Fruit fly (Drosophila melanogaster) whole organism, embryonic: ENCODE data around the gene CG17202.
A peak's percentile ranks its signal among the peaks of the same experiment; 100 is the strongest.

ENCODE experiments used
- Blimp-1 ChIP-seq: fragments of 200-800 bp; sonication (Bioruptor generic); optimal IDR thresholded peaks from 3 replicates; lab custom pipeline; 2018; ENCODE audit warnings: missing biosample characterization, missing genetic modification characterization, mild to moderate bottlenecking, moderate library complexity, missing genetic modification reagents
- CG10274 ChIP-seq: fragments of 200-800 bp; sonication (Bioruptor generic); optimal IDR thresholded peaks from 3 replicates; lab custom pipeline; 2017; ENCODE audit warnings: missing biosample characterization, mild to moderate bottlenecking, missing genetic modification characterization
- CG12219 ChIP-seq: fragments of 200-800 bp; sonication (Bioruptor generic); optimal IDR thresholded peaks from 3 replicates; lab custom pipeline; 2018; ENCODE audit warnings: missing biosample characterization, mild to moderate bottlenecking, missing genetic modification characterization
- CG13775 ChIP-seq: fragments of 200-800 bp; sonication (Bioruptor generic); optimal IDR thresholded peaks from 3 replicates; lab custom pipeline; 2017; ENCODE audit warnings: missing biosample characterization, mild to moderate bottlenecking, missing genetic modification characterization
- CG14860 ChIP-seq: fragments of 200-800 bp; sonication (Bioruptor generic); IDR thresholded peaks from 3 replicates; pipeline ENCODE4 v1.3.6; 2022; ENCODE audit warnings: missing biosample characterization, missing genetic modification characterization; ENCODE audit not compliant: partially characterized antibody
- CG1602 ChIP-seq: fragments of 200-800 bp; sonication (Bioruptor generic); optimal IDR thresholded peaks from 3 replicates; lab custom pipeline; 2016; ENCODE audit warnings: missing biosample characterization, missing genetic modification characterization
- CG17912 ChIP-seq: fragments of 200-800 bp; sonication (Bioruptor generic); optimal IDR thresholded peaks from 2 replicates; lab custom pipeline; 2018; ENCODE audit warnings: missing biosample characterization, mild to moderate bottlenecking, missing genetic modification characterization
- CG2116 ChIP-seq: fragments of 200-800 bp; sonication (Bioruptor generic); optimal IDR thresholded peaks from 3 replicates; lab custom pipeline; 2018; ENCODE audit warnings: missing biosample characterization, mild to moderate bottlenecking, missing genetic modification characterization
- CG2129 ChIP-seq: fragments of 200-800 bp; sonication (Bioruptor generic); IDR thresholded peaks from 2 replicates; pipeline ENCODE4 v1.3.6; 2022; ENCODE audit warnings: missing biosample characterization, missing genetic modification characterization; ENCODE audit not compliant: partially characterized antibody
- CG3163 ChIP-seq: fragments of 200-800 bp; sonication (Bioruptor generic); optimal IDR thresholded peaks from 3 replicates; lab custom pipeline; 2016; ENCODE audit warnings: missing biosample characterization, missing genetic modification characterization
- CG3281 ChIP-seq: fragments of 200-800 bp; sonication (Bioruptor generic); optimal IDR thresholded peaks from 3 replicates; lab custom pipeline; 2017; ENCODE audit warnings: missing biosample characterization, mild to moderate bottlenecking, missing genetic modification characterization
- CG34422 ChIP-seq: fragments of 200-800 bp; sonication (Bioruptor generic); IDR thresholded peaks from 3 replicates; pipeline ENCODE4 v1.3.6; 2022; ENCODE audit warnings: missing biosample characterization, missing genetic modification characterization
- CG4360 ChIP-seq: fragments of 200-800 bp; sonication (Bioruptor generic); IDR thresholded peaks from 2 replicates; pipeline ENCODE4 v1.3.6; 2022; ENCODE audit warnings: missing biosample characterization, missing genetic modification characterization
- CG7271 ChIP-seq: fragments of 200-800 bp; sonication (Bioruptor generic); optimal IDR thresholded peaks from 2 replicates; lab custom pipeline; 2018; ENCODE audit warnings: missing biosample characterization, mild to moderate bottlenecking, missing genetic modification characterization, moderate library complexity
- CG7357 ChIP-seq: fragments of 200-800 bp; sonication (Bioruptor generic); IDR thresholded peaks from 3 replicates; pipeline ENCODE4 v1.3.6; 2022; ENCODE audit warnings: missing biosample characterization, missing genetic modification characterization
- CG7556 ChIP-seq: fragments of 200-800 bp; sonication (Bioruptor generic); optimal IDR thresholded peaks from 2 replicates; lab custom pipeline; 2017; ENCODE audit warnings: missing biosample characterization, mild to moderate bottlenecking, missing genetic modification characterization
- CG7745 ChIP-seq: fragments of 200-800 bp; sonication (Bioruptor generic); optimal IDR thresholded peaks from 2 replicates; lab custom pipeline; 2018; ENCODE audit warnings: missing biosample characterization, mild to moderate bottlenecking, missing genetic modification characterization, moderate library complexity
- CG7928 ChIP-seq: fragments of 200-800 bp; sonication (Bioruptor generic); optimal IDR thresholded peaks from 2 replicates; lab custom pipeline; 2017; ENCODE audit warnings: missing biosample characterization, mild to moderate bottlenecking, missing genetic modification characterization
- CG8290 ChIP-seq, 3 experiments: fragments of 200-800 bp; sonication (Bioruptor generic); optimal IDR thresholded peaks; 2 replicates each; lab custom pipeline; 2016 to 2019; ENCODE audit warnings: missing biosample characterization in 3 of 3, missing genetic modification characterization in 3 of 3, mild to moderate bottlenecking in 2 of 3, moderate library complexity in 1 of 3
- CG9215 ChIP-seq: fragments of 200-800 bp; sonication (Bioruptor generic); IDR thresholded peaks from 2 replicates; pipeline ENCODE4 v1.3.6; 2022; ENCODE audit warnings: missing biosample characterization, missing genetic modification characterization
- Deaf1 ChIP-seq: fragments of 200-800 bp; optimal IDR thresholded peaks from 3 replicates; lab custom pipeline; 2019; ENCODE audit warnings: missing biosample characterization, mild to moderate bottlenecking, missing genetic modification characterization, moderate library complexity
- ERR ChIP-seq: fragments of 200-800 bp; sonication (Bioruptor generic); optimal IDR thresholded peaks from 2 replicates; lab custom pipeline; 2016; ENCODE audit warnings: missing biosample characterization, missing genetic modification characterization
- HHEX ChIP-seq: fragments of 200-800 bp; sonication (Bioruptor generic); optimal IDR thresholded peaks from 3 replicates; lab custom pipeline; 2017; ENCODE audit warnings: missing biosample characterization, mild to moderate bottlenecking, missing genetic modification characterization, missing genetic modification reagents
- Lim3 ChIP-seq: fragments of 200-800 bp; sonication (Bioruptor generic); IDR thresholded peaks from 2 replicates; pipeline ENCODE4 v1.3.6; 2022; ENCODE audit warnings: missing biosample characterization, missing genetic modification characterization
- Mes4 ChIP-seq: fragments of 200-800 bp; sonication (Bioruptor generic); optimal IDR thresholded peaks from 2 replicates; lab custom pipeline; 2016; ENCODE audit warnings: missing biosample characterization, missing genetic modification characterization
- NC2α ChIP-seq: fragments of 200-800 bp; sonication (Bioruptor generic); optimal IDR thresholded peaks from 2 replicates; lab custom pipeline; 2016; ENCODE audit warnings: missing biosample characterization, missing genetic modification characterization
- Opbp ChIP-seq: fragments of 200-800 bp; sonication (Bioruptor generic); IDR thresholded peaks from 3 replicates; pipeline ENCODE4 v1.3.6; 2022; ENCODE audit warnings: missing biosample characterization, missing genetic modification characterization; ENCODE audit not compliant: partially characterized antibody
- Sox102F ChIP-seq: fragments of 200-800 bp; sonication (Bioruptor generic); optimal IDR thresholded peaks from 2 replicates; lab custom pipeline; 2018; ENCODE audit warnings: missing biosample characterization, mild to moderate bottlenecking, missing genetic modification characterization, moderate library complexity
- YL-1 ChIP-seq: fragments of 200-800 bp; sonication (Bioruptor generic); optimal IDR thresholded peaks from 3 replicates; lab custom pipeline; 2017; ENCODE audit warnings: missing biosample characterization, mild to moderate bottlenecking, missing genetic modification characterization
- ara ChIP-seq: fragments of 200-800 bp; sonication (Bioruptor generic); IDR thresholded peaks from 2 replicates; pipeline ENCODE4 v1.3.6; 2022; ENCODE audit warnings: missing biosample characterization, missing genetic modification characterization
- ash1 ChIP-seq: fragments of 200-800 bp; sonication (Bioruptor generic); optimal IDR thresholded peaks from 2 replicates; lab custom pipeline; 2018; ENCODE audit warnings: missing biosample characterization, mild to moderate bottlenecking, missing genetic modification characterization
- bigmax ChIP-seq: fragments of 200-800 bp; sonication (Bioruptor generic); optimal IDR thresholded peaks from 2 replicates; lab custom pipeline; 2018; ENCODE audit warnings: missing biosample characterization, mild to moderate bottlenecking, missing genetic modification characterization
- dimm ChIP-seq: fragments of 200-800 bp; sonication (Bioruptor generic); IDR thresholded peaks from 2 replicates; pipeline ENCODE4 v1.3.6; 2022; ENCODE audit warnings: missing biosample characterization, missing genetic modification characterization
- dmrt99B ChIP-seq: fragments of 200-800 bp; sonication (Bioruptor generic); optimal IDR thresholded peaks from 2 replicates; lab custom pipeline; 2018; ENCODE audit warnings: missing biosample characterization, mild to moderate bottlenecking, missing genetic modification characterization, moderate library complexity
- eyg ChIP-seq: fragments of 200-800 bp; sonication (Bioruptor generic); optimal IDR thresholded peaks from 3 replicates; lab custom pipeline; 2016; ENCODE audit warnings: missing biosample characterization, missing genetic modification characterization
- fru ChIP-seq: fragments of >200 bp; optimal IDR thresholded peaks from 2 replicates; lab custom pipeline; 2017
- hb ChIP-seq: fragments of 200-800 bp; sonication (Bioruptor generic); IDR thresholded peaks from 3 replicates; pipeline ENCODE4 v1.3.6; 2022; ENCODE audit warnings: missing biosample characterization, missing genetic modification characterization; ENCODE audit not compliant: partially characterized antibody
- kni ChIP-seq: fragments of 200-800 bp; sonication (Bioruptor generic); optimal IDR thresholded peaks from 3 replicates; lab custom pipeline; 2017; ENCODE audit warnings: mild to moderate bottlenecking, missing biosample characterization, missing genetic modification reagents, missing genetic modification characterization
- org-1 ChIP-seq: fragments of 200-800 bp; sonication (Bioruptor generic); optimal IDR thresholded peaks from 2 replicates; lab custom pipeline; 2017; ENCODE audit warnings: missing biosample characterization, missing genetic modification characterization
- peb ChIP-seq: fragments of 200-800 bp; sonication (Bioruptor generic); IDR thresholded peaks from 2 replicates; pipeline ENCODE4 v1.3.6; 2022; ENCODE audit warnings: missing biosample characterization, missing genetic modification characterization
- pzg ChIP-seq: fragments of 200-800 bp; sonication (Bioruptor generic); optimal IDR thresholded peaks from 3 replicates; lab custom pipeline; 2018; ENCODE audit warnings: missing biosample characterization, mild to moderate bottlenecking, missing genetic modification characterization, moderate library complexity
- sc ChIP-seq, 3 experiments: fragments of >200 bp in 2 of 3; fragments of 200-800 bp in 1 of 3; sonication (Bioruptor generic) in 1 of 3; optimal IDR thresholded peaks; 2 replicates in 2 of 3; 3 replicates in 1 of 3; lab custom pipeline; 2017; ENCODE audit warnings: mild to moderate bottlenecking in 1 of 3, missing biosample characterization in 1 of 3, missing genetic modification characterization in 1 of 3, missing genetic modification reagents in 1 of 3
- schlank ChIP-seq: fragments of 200-800 bp; sonication (Bioruptor generic); optimal IDR thresholded peaks from 2 replicates; lab custom pipeline; 2018; ENCODE audit warnings: missing biosample characterization, mild to moderate bottlenecking, missing genetic modification characterization
- shn ChIP-seq: fragments of 200-800 bp; sonication (Bioruptor generic); optimal IDR thresholded peaks from 3 replicates; lab custom pipeline; 2016; ENCODE audit warnings: missing biosample characterization, missing genetic modification characterization
- slp2 ChIP-seq: fragments of 200-800 bp; sonication (Bioruptor generic); optimal IDR thresholded peaks from 2 replicates; lab custom pipeline; 2016; ENCODE audit warnings: missing biosample characterization, missing genetic modification characterization
- tgo ChIP-seq: fragments of 200-800 bp; sonication (Bioruptor generic); IDR thresholded peaks from 3 replicates; pipeline ENCODE4 v1.3.6; 2022; ENCODE audit warnings: missing biosample characterization, missing genetic modification characterization
- tna ChIP-seq: fragments of 200-800 bp; sonication (Bioruptor generic); IDR thresholded peaks from 2 replicates; pipeline ENCODE4 v1.3.6; 2022; ENCODE audit warnings: missing biosample characterization, missing genetic modification characterization; ENCODE audit not compliant: partially characterized antibody
- wek ChIP-seq: fragments of 200-800 bp; sonication (Bioruptor generic); optimal IDR thresholded peaks from 3 replicates; lab custom pipeline; 2018; ENCODE audit warnings: missing biosample characterization, mild to moderate bottlenecking, missing genetic modification characterization, moderate library complexity
- zen ChIP-seq: fragments of 200-800 bp; sonication (Bioruptor generic); optimal IDR thresholded peaks from 3 replicates; lab custom pipeline; 2018; ENCODE audit warnings: missing biosample characterization, mild to moderate bottlenecking, missing genetic modification characterization, moderate library complexity

The CG17202 gene

dm6 chr3R:12402935-12403334 is 19.6 kb upstream of the CG17202 start (continued):
- TF ChIP-seq peb (GFP tag; lab: Robert Waterston, UW) (peak; percentile 92), CG12219 (GFP tag; lab: Kevin White, UChicago) (peak; percentile 98), eyg (peak; percentile 91), dimm (peak; percentile 86), kni (GFP tag; lab: Kevin White, UChicago) (peak; percentile 99), Opbp (GFP tag; lab: Robert Waterston, UW) (no peak), slp2 (GFP tag; lab: Kevin White, UChicago) (peak; percentile 93), sc (optimal IDR thresholded peaks at IDR 0.05; lab: Kevin White, UChicago) (no peak), sc (GFP tag; optimal IDR thresholded peaks at IDR 0.05; lab: Kevin White, UChicago) (peak; percentile 94), HHEX (peak; percentile 98), fru (no peak), schlank (tag; lab: Kevin White, UChicago) (peak; percentile 94), pzg (peak; percentile 46), Blimp-1 (GFP tag; lab: Kevin White, UChicago) (peak; percentile 97), CG4360 (GFP tag; lab: Robert Waterston, UW) (peak; percentile 82), CG2129 (GFP tag; lab: Robert Waterston, UW) (no peak), CG7556 (GFP tag; lab: Kevin White, UChicago) (peak; percentile 95), NC2α (GFP tag; lab: Kevin White, UChicago) (peak; percentile 91), CG3281 (GFP tag; lab: Kevin White, UChicago) (peak; percentile 97), CG3163 (GFP tag; lab: Kevin White, UChicago) (peak; percentile 75), zen (tag; lab: Kevin White, UChicago) (peak; percentile 100), ara (peak; percentile 99), dmrt99B (peak; percentile 100), CG10274 (GFP tag; lab: Kevin White, UChicago) (peak; percentile 95), tna (no peak), wek (GFP tag; lab: Kevin White, UChicago) (peak; percentile 92), bigmax (peak; percentile 74), CG13775 (peak; percentile 96), CG7745 (peak; percentile 92), Sox102F (GFP tag; lab: Kevin White, UChicago) (peak; percentile 98), CG7271 (tag; lab: Kevin White, UChicago) (peak; percentile 98), CG17912 (peak; percentile 98), CG2116 (GFP tag; lab: Kevin White, UChicago) (peak; percentile 91), ash1 (GFP tag; lab: Kevin White, UChicago) (peak; percentile 85), ERR (GFP tag; lab: Kevin White, UChicago) (peak; percentile 92), org-1 (GFP tag; lab: Kevin White, UChicago) (peak; percentile 90), Lim3 (peak; percentile 88), YL-1 (peak; percentile 91), CG1602 (GFP tag; lab: Kevin White, UChicago) (peak; percentile 96), Deaf1 (tag; lab: Kevin White, UChicago) (peak; percentile 91), CG14860 (GFP tag; lab: Robert Waterston, UW) (no peak), Mes4 (peak; percentile 93), CG8290 (GFP tag; optimal IDR thresholded peaks at IDR 0.05; lab: Kevin White, UChicago) (peak; percentile 96), CG8290 (tag; optimal IDR thresholded peaks at IDR 0.05; lab: Kevin White, UChicago) (peak; percentile 95 to 97), shn (GFP tag; lab: Kevin White, UChicago) (peak; percentile 75), CG7357 (peak; percentile 69), hb (GFP tag; lab: Robert Waterston, UW) (no peak), tgo (GFP tag; lab: Robert Waterston, UW) (peak; percentile 95), CG7928 (GFP tag; lab: Kevin White, UChicago) (peak; percentile 88), CG9215 (GFP tag; lab: Robert Waterston, UW) (peak; percentile 80; the same call in 1 of the 2 replicates), CG34422 (GFP tag; lab: Robert Waterston, UW) (peak; percentile 96)
